Fruit fly (Drosophila melanogaster): Measurements from ENCODE around the gene CG8132.

Gene CG8132

dm6 chr3R:9353276-9353652 is 48.0 kb upstream of the CG8132 start (continued):
- TF ChIP-seq oc (tag; optimal IDR thresholded peaks at IDR 0.05): peak; percentile 72
- TF ChIP-seq Meics (GFP tag; optimal IDR thresholded peaks at IDR 0.05): peak; percentile 87
- no peak for TF ChIP-seq hth (optimal IDR thresholded peaks at IDR 0.05)
- no peak for TF ChIP-seq seq (GFP tag; IDR thresholded peaks at IDR 0.05)
- TF ChIP-seq lmd (GFP tag; IDR thresholded peaks at IDR 0.05): no peak
- TF ChIP-seq Gsc (GFP tag; IDR thresholded peaks at IDR 0.05): no peak
- TF ChIP-seq ro (GFP tag; IDR thresholded peaks at IDR 0.05): no peak
- peak; percentile 51 for TF ChIP-seq CG30020 (tag; optimal IDR thresholded peaks at IDR 0.05)
- no peak for TF ChIP-seq CG6791 (GFP tag; IDR thresholded peaks at IDR 0.05; ENCODE audit: partially characterized antibody)
- TF ChIP-seq Chrac-16 (GFP tag; optimal IDR thresholded peaks at IDR 0.05): peak; percentile 77
- TF ChIP-seq CG14014 (GFP tag; IDR thresholded peaks at IDR 0.05): no peak
- TF ChIP-seq CG10565 (GFP tag; optimal IDR thresholded peaks at IDR 0.05): no peak
- TF ChIP-seq CG32532 (GFP tag; IDR thresholded peaks at IDR 0.05): no peak
- TF ChIP-seq CG9609 (GFP tag; optimal IDR thresholded peaks at IDR 0.05): peak; percentile 39
- no peak for TF ChIP-seq H2.0 (GFP tag; IDR thresholded peaks at IDR 0.05)
- TF ChIP-seq crc (GFP tag; optimal IDR thresholded peaks at IDR 0.05): no peak
- TF ChIP-seq CG8924 (tag; optimal IDR thresholded peaks at IDR 0.05): peak; percentile 94
- TF ChIP-seq ash1 (GFP tag; optimal IDR thresholded peaks at IDR 0.05): no peak
- TF ChIP-seq Blimp-1 (GFP tag; optimal IDR thresholded peaks at IDR 0.05): peak; percentile 92
- TF ChIP-seq dmrt99B (tag; optimal IDR thresholded peaks at IDR 0.05): peak; percentile 94
- TF ChIP-seq TFAM (GFP tag; optimal IDR thresholded peaks at IDR 0.05): no peak
- peak; percentile 80 for TF ChIP-seq CG6254 (GFP tag; optimal IDR thresholded peaks at IDR 0.05)
- peak; percentile 56 for TF ChIP-seq Bteb2 (GFP tag; optimal IDR thresholded peaks at IDR 0.05)
- peak; percentile 84 for TF ChIP-seq dmrt11E (tag; optimal IDR thresholded peaks at IDR 0.05)
- TF ChIP-seq cato (GFP tag; optimal IDR thresholded peaks at IDR 0.05; ENCODE audit: borderline replicate concordance): peak; percentile 75
- TF ChIP-seq Ada2b (GFP tag; IDR thresholded peaks at IDR 0.05): no peak
- no peak for TF ChIP-seq inv (GFP tag; IDR thresholded peaks at IDR 0.05; ENCODE audit: partially characterized antibody)
- peak; percentile 85 for TF ChIP-seq CG6813 (GFP tag; optimal IDR thresholded peaks at IDR 0.05)
- TF ChIP-seq sima (GFP tag; optimal IDR thresholded peaks at IDR 0.05): no peak
- peak; percentile 82 for TF ChIP-seq CG10147 (GFP tag; optimal IDR thresholded peaks at IDR 0.05)
- TF ChIP-seq amos (GFP tag; IDR thresholded peaks at IDR 0.05; ENCODE audit: partially characterized antibody): no peak
- TF ChIP-seq pnt (GFP tag; optimal IDR thresholded peaks at IDR 0.05): peak; percentile 12
- TF ChIP-seq sna (GFP tag; IDR thresholded peaks at IDR 0.05; ENCODE audit: partially characterized antibody): no peak
- peak; percentile 56 for TF ChIP-seq abd-A (tag; optimal IDR thresholded peaks at IDR 0.05)
- TF ChIP-seq NC2β (GFP tag; optimal IDR thresholded peaks at IDR 0.05): peak; percentile 16
- TF ChIP-seq Dad (GFP tag; optimal IDR thresholded peaks at IDR 0.05): no peak
- TF ChIP-seq CG15011 (GFP tag; optimal IDR thresholded peaks at IDR 0.05): peak; percentile 72
- peak; percentile 77 for TF ChIP-seq CG13296 (GFP tag; optimal IDR thresholded peaks at IDR 0.05)
- no peak for TF ChIP-seq wor (GFP tag; IDR thresholded peaks at IDR 0.05)
- TF ChIP-seq tgo (GFP tag; IDR thresholded peaks at IDR 0.05): no peak
- TF ChIP-seq Ptx1 (GFP tag; IDR thresholded peaks at IDR 0.05): no peak
- peak; percentile 55 for TF ChIP-seq Hand (GFP tag; optimal IDR thresholded peaks at IDR 0.05)
- TF ChIP-seq CG8281 (tag; optimal IDR thresholded peaks at IDR 0.05): peak; percentile 63
